Worm (Caenorhabditis elegans) whole organism, L4/young adult: ENCODE data around the gene lin-32.

ENCODE experiments used
- W03F9.2 ChIP-seq: fragments of 150-350 bp; optimal IDR thresholded peaks from 2 replicates; lab custom pipeline; 2014; ENCODE audit warnings: missing biosample characterization, missing genetic modification characterization
- dao-5 ChIP-seq: sonication (generic microtip); optimal IDR thresholded peaks from 2 replicates; lab custom pipeline; 2016; ENCODE audit warnings: missing genotype, missing genetic modification characterization, moderate library complexity, missing compliant biosample characterization
- him-1 ChIP-seq: sonication (generic microtip); optimal IDR thresholded peaks from 2 replicates; lab custom pipeline; 2016; ENCODE audit warnings: missing genotype, missing genetic modification reagents, missing genetic modification characterization, missing compliant biosample characterization

ce11 chrX:2208391-2208790 is 21.5 kb downstream of the lin-32 start:
- TF ChIP-seq dao-5 (tag; lab: Kevin White, UChicago) (no peak), him-1 (tag; lab: Kevin White, UChicago) (no peak), W03F9.2 (no peak)
